Fruit fly (Drosophila melanogaster): ENCODE measurements around the gene Taf10b.

dm6 chr2L:2724459-2724858 lies 43.2 kb downstream of the Taf10b start:
- TF ChIP-seq tup (GFP tag; optimal IDR thresholded peaks at IDR 0.05) (no peak), CG3407 (GFP tag; optimal IDR thresholded peaks at IDR 0.05) (no peak)

Data from whole organism, embryonic.